Worm (Caenorhabditis elegans): ENCODE measurements around the gene Y53F4B.62.

DNA sequence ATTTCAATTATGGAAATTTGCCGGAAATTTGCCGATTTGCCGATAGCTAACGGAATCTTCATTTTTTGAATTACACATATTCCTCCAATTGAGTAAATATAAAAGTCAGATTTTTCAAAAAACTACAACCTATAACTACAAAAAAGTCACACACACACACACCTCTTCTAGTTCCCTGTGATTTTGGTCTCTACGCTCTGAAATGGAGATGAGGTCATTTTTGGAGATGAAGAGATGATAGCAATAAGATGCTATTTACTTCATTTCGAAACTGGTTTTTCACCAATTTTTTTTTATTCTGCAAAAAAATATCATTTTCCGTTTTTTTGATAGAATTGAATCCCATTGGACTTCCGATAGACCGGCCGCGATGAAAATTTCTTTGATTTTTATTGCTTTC is 6.2 kb downstream of the Y53F4B.62 start, which contains the start of gene Y53F4B.23:
- TF ChIP-seq pha-4 (tag; optimal IDR thresholded peaks at IDR 0.05) (no peak), ama-1 (optimal IDR thresholded peaks at IDR 0.05) (no peak), ama-1 (GFP tag; optimal IDR thresholded peaks at IDR 0.05) (no peak), T07F8.4 (tag; optimal IDR thresholded peaks at IDR 0.05) (no peak), mcd-1 (GFP tag; IDR thresholded peaks at IDR 0.05) (no peak)

Measured in whole organism, young adult.